Fruit fly (Drosophila melanogaster): ENCODE data around the gene pdm2.

The pdm2 gene

dm6 chr2L:12656865-12657264 is at the start of gene pdm2:
pdm2 (plus strand) TSS chr2L:12657165.
- TF ChIP-seq foxo (GFP tag; optimal IDR thresholded peaks at IDR 0.05) (no peak), ey (GFP tag; optimal IDR thresholded peaks at IDR 0.05) (no peak), rgr (GFP tag; optimal IDR thresholded peaks at IDR 0.05) (no peak), Myc (optimal IDR thresholded peaks at IDR 0.05) (no peak), Hr78 (GFP tag; optimal IDR thresholded peaks at IDR 0.05) (no peak), GATAd (GFP tag; optimal IDR thresholded peaks at IDR 0.05) (no peak)

- TF ChIP-seq psq (GFP tag; optimal IDR thresholded peaks at IDR 0.05) = no peak
- no peak for TF ChIP-seq Myc (optimal IDR thresholded peaks at IDR 0.05)
- no peak for TF ChIP-seq foxo (GFP tag; optimal IDR thresholded peaks at IDR 0.05)
- no peak for TF ChIP-seq Vsx2 (GFP tag; optimal IDR thresholded peaks at IDR 0.05; ENCODE audit: partially characterized antibody)
- no peak for TF ChIP-seq dsf (GFP tag; optimal IDR thresholded peaks at IDR 0.05; ENCODE audit: borderline replicate concordance)
- TF ChIP-seq fru (GFP tag; optimal IDR thresholded peaks at IDR 0.05) = no peak
- no peak for TF ChIP-seq Dfd (GFP tag; optimal IDR thresholded peaks at IDR 0.05)
- no peak for TF ChIP-seq OdsH (GFP tag; optimal IDR thresholded peaks at IDR 0.05)
- no peak for TF ChIP-seq GATAd (GFP tag; optimal IDR thresholded peaks at IDR 0.05)
- no peak for TF ChIP-seq HLH106 (tag; optimal IDR thresholded peaks at IDR 0.05)
These were observed 48.2 kb upstream of the pdm2 start for dm6 chr2L:12608790-12609189.

- TF ChIP-seq OdsH (GFP tag; optimal IDR thresholded peaks at IDR 0.05) (no peak), br (GFP tag; optimal IDR thresholded peaks at IDR 0.05) (no peak), jim (GFP tag; optimal IDR thresholded peaks at IDR 0.05) (no peak), pan (optimal IDR thresholded peaks at IDR 0.05) (no peak), dl (GFP tag; optimal IDR thresholded peaks at IDR 0.05; ENCODE audit: insufficient read depth in 1 of 2, partially characterized antibody in 2 of 2) (no peak), GATAd (GFP tag; optimal IDR thresholded peaks at IDR 0.05) (no peak), Vsx2 (GFP tag; optimal IDR thresholded peaks at IDR 0.05; ENCODE audit: partially characterized antibody) (no peak), Dif (GFP tag; optimal IDR thresholded peaks at IDR 0.05; ENCODE audit: partially characterized antibody) (no peak), Jra (GFP tag; optimal IDR thresholded peaks at IDR 0.05) (no peak), psq (GFP tag; optimal IDR thresholded peaks at IDR 0.05) (no peak), Hr78 (GFP tag; optimal IDR thresholded peaks at IDR 0.05) (no peak), Abd-B (GFP tag; optimal IDR thresholded peaks at IDR 0.05) (no peak), CG9705 (GFP tag; optimal IDR thresholded peaks at IDR 0.05) (no peak), ey (GFP tag; optimal IDR thresholded peaks at IDR 0.05) (no peak)
These were observed 47.0 kb upstream of the pdm2 start for dm6 chr2L:12609855-12610436.

dm6 chr2L:12611690-12612089 is 45.3 kb upstream of the pdm2 start:
- no peak for TF ChIP-seq OdsH (GFP tag; optimal IDR thresholded peaks at IDR 0.05)
- TF ChIP-seq dsf (GFP tag; optimal IDR thresholded peaks at IDR 0.05; ENCODE audit: borderline replicate concordance) = no peak
- no peak for TF ChIP-seq psq (GFP tag; optimal IDR thresholded peaks at IDR 0.05)
- TF ChIP-seq Sp1 (GFP tag; optimal IDR thresholded peaks at IDR 0.05) = no peak
- no peak for TF ChIP-seq tai (GFP tag; optimal IDR thresholded peaks at IDR 0.05)
- TF ChIP-seq Vsx2 (GFP tag; optimal IDR thresholded peaks at IDR 0.05; ENCODE audit: partially characterized antibody) = no peak

dm6 chr2L:12612991-12613390 is 44.0 kb upstream of the pdm2 start:
- TF ChIP-seq Hr83 (GFP tag; optimal IDR thresholded peaks at IDR 0.05; ENCODE audit: poor library complexity, severe bottlenecking) (no peak), ey (GFP tag; optimal IDR thresholded peaks at IDR 0.05) (no peak), usp (GFP tag; optimal IDR thresholded peaks at IDR 0.05) (no peak), pan (optimal IDR thresholded peaks at IDR 0.05) (no peak), foxo (GFP tag; optimal IDR thresholded peaks at IDR 0.05) (no peak), h (GFP tag; optimal IDR thresholded peaks at IDR 0.05) (no peak), jim (GFP tag; optimal IDR thresholded peaks at IDR 0.05) (no peak)

dm6 chr2L:12615940-12616450 is 41.0 kb upstream of the pdm2 start:
- TF ChIP-seq rgr (GFP tag; optimal IDR thresholded peaks at IDR 0.05) (no peak), lola (GFP tag; optimal IDR thresholded peaks at IDR 0.05) (no peak), Mio (GFP tag; optimal IDR thresholded peaks at IDR 0.05) (no peak), Rel (GFP tag; optimal IDR thresholded peaks at IDR 0.05) (no peak), Rel (tag; optimal IDR thresholded peaks at IDR 0.05) (no peak), OdsH (GFP tag; optimal IDR thresholded peaks at IDR 0.05) (no peak)
